Worm (Caenorhabditis elegans): ENCODE results near the gene srh-298.
A peak's percentile ranks its signal among the peaks of the same experiment; 100 is the strongest.

Gene srh-298

DNA sequence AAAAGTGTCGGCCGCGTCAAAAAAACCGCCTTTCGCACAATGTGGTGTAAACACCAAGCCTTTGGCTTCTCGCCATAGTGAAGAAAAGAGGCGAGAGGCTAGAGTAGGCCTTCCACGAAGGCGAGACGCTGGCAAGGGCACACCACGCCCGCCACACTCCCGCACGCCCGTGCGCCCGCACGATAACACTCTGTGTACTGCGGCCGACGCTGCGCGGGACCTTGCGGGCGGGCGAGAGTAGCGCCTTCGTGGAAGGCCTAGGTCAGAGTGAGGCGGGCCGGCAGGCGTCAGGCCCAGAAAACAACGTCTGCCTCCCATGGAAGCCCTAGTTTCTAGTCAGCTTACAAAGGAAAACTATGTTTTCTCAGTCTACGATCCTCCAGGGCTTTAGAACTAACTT, 6.5 kb upstream of the srh-298 start (continued):
- TF ChIP-seq madf-3 (GFP tag; IDR thresholded peaks at IDR 0.05) = 0 out of 2 replicates have a peak, but pooled peaks have one; percentile 43
- TF ChIP-seq F22D6.2 (tag; optimal IDR thresholded peaks at IDR 0.05) = no peak
- no peak for TF ChIP-seq ets-4 (GFP tag; optimal IDR thresholded peaks at IDR 0.05)
- no peak for TF ChIP-seq B0035.1 (tag; optimal IDR thresholded peaks at IDR 0.05)
- peak; percentile 94 for TF ChIP-seq zfh-2 (GFP tag; conservative IDR thresholded peaks at IDR 0.05)
- no peak for TF ChIP-seq ceh-40 (GFP tag; IDR thresholded peaks at IDR 0.05)

DNA sequence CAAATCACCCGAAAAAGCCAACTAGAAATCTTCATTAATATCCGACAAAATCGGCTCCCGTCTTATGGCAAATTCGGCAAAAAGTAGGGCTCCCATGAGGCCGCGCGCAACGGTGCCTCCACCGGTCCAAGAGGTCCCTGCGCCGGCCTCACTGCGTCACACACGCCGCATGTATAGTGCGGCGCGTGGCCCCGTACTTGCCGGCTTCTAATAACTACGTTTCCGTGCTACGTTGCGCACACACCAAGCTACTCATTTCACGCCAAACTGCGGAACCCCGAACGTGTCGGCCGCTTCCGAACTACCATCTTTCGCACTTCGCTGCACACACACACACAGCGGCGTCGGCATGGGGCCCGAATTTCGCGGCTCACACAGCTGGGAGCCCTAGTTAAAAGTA, 1.0 kb downstream of the srh-298 start:
- TF ChIP-seq akir-1 (GFP tag; optimal IDR thresholded peaks at IDR 0.05) (no peak), egrh-3 (GFP tag; IDR thresholded peaks at IDR 0.05) (peak; percentile 45; the same call in 1 of the 2 replicates), zfh-2 (GFP tag; conservative IDR thresholded peaks at IDR 0.05) (peak; percentile 80), pbrm-1 (GFP tag; IDR thresholded peaks at IDR 0.05) (0 out of 2 replicates have a peak, but pooled peaks have one; percentile 33)

DNA sequence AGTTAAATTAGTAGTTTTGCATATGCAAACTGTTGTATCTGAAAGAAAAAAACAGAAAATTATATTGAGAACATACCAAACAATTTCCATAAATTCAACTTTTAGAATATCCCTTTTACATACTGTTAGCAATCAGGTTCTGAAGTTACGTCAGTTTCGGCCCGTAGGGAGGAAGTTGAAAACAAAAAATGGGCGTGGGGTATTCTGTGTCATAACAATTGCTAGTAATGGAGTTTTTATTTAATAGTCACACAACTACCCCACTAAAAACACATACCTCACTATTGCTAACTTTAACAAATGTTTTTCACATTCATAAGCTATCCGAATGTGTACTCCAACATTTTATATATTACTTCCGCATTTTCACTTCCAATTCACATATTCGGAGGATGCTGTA, 3.1 kb downstream of the srh-298 start, which contains the start of gene srh-300:
Gene srh-300 (plus strand): TSS at position 301 of the 400 bp plus-strand sequence.
- no peak for TF ChIP-seq F10E7.11 (tag; optimal IDR thresholded peaks at IDR 0.05)

DNA sequence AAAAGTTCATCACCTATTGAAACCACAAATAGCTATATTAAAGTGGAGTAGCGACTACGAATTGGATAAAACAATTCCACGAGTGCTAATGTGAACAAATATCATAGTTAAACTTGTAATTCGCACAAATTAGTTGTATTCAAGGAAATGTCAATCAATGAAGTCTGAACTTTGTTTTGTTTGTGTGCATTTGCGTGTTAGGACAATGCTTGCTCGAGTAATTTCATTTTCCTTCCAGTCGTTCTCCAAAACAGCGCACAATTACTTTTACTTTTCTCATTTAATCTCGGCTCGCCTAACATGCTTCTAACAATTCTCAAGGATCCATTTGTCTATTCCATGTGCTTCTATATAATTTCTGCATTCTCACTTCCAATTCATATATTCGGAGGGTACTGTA, 5.9 kb downstream of the srh-298 start, which contains the start of gene srh-301:
Gene srh-301 (plus strand): TSS at position 301 of the 400 bp plus-strand sequence.
- TF ChIP-seq egl-18 (GFP tag; IDR thresholded peaks at IDR 0.05) = no peak
- TF ChIP-seq ztf-6 (GFP tag; IDR thresholded peaks at IDR 0.05) = no peak
- no peak for TF ChIP-seq attf-5 (GFP tag; optimal IDR thresholded peaks at IDR 0.05)
- no peak for TF ChIP-seq egl-44 (GFP tag; IDR thresholded peaks at IDR 0.05)
- TF ChIP-seq him-1 (tag; optimal IDR thresholded peaks at IDR 0.05) = no peak
- no peak for TF ChIP-seq madf-6 (GFP tag; IDR thresholded peaks at IDR 0.05)
- TF ChIP-seq T26A5.8 (tag; optimal IDR thresholded peaks at IDR 0.05) = no peak
- TF ChIP-seq lin-26 (GFP tag; IDR thresholded peaks at IDR 0.05) = no peak
- no peak for TF ChIP-seq B0035.1 (tag; optimal IDR thresholded peaks at IDR 0.05)
- no peak for TF ChIP-seq F49E8.2 (tag; optimal IDR thresholded peaks at IDR 0.05; ENCODE audit: insufficient read depth)
- no peak for TF ChIP-seq attf-3 (GFP tag; conservative IDR thresholded peaks at IDR 0.05)
- no peak for TF ChIP-seq xnd-1 (tag; optimal IDR thresholded peaks at IDR 0.05)
- TF ChIP-seq C17E4.6 (GFP tag; IDR thresholded peaks at IDR 0.05) = no peak

DNA sequence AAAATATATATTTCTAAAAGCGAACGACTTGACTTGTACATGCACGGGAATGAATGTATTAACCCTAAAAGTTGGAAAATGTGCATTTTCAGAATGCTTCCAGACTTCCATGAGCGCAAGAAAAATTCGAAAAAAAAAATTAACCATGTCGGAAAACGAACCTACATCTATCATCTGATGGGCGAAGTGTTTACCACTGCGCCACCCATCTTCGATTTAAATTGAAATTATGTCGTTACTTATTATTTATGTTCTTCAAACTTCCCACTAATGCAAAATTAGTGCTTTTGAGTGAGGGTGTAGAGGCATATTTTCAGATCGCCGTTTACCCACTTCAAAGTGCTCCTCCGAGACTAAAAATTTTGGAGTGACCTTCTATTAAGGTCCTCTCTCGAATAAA, 7.7 kb downstream of the srh-298 start:
- TF ChIP-seq lin-26 (GFP tag; IDR thresholded peaks at IDR 0.05) (peak; percentile 57; the same call in 1 of the 2 replicates), B0261.1 (tag; optimal IDR thresholded peaks at IDR 0.05) (peak; percentile 47), rpc-1 (optimal IDR thresholded peaks at IDR 0.05) (peak; percentile 39), rpc-1 (tag; optimal IDR thresholded peaks at IDR 0.05) (peak; percentile 68), tbp1 (GFP tag; optimal IDR thresholded peaks at IDR 0.05) (peak; percentile 83)

DNA sequence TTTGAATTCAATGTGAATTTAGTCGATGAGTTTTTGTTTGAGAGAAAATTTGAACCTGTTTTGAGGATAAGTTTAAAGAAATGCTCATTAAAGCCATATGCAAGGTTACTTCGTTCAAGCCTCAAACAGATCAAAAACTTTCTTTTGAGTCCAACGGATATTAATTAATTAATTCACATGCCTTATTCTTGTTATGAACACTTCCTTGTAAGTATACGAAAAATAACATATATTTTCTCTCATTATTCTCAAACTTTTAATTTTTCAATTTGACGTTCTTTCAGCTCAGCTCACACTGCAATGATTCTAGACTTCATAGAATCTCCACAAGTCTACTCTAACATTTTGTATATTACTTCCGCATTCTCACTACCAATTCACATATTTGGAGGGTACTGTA, 9.6 kb downstream of the srh-298 start, which contains the start of gene srh-304:
Gene srh-304 (plus strand): TSS at position 301 of the 400 bp plus-strand sequence.
- no peak for TF ChIP-seq dox-1 (GFP tag; IDR thresholded peaks at IDR 0.05)
- no peak for TF ChIP-seq ztf-26 (tag; optimal IDR thresholded peaks at IDR 0.05)
- TF ChIP-seq dpff-1 (tag; optimal IDR thresholded peaks at IDR 0.05) = no peak
- no peak for TF ChIP-seq atf-7 (tag; optimal IDR thresholded peaks at IDR 0.05)
- no peak for TF ChIP-seq F10E7.11 (tag; optimal IDR thresholded peaks at IDR 0.05)
- TF ChIP-seq mcd-1 (GFP tag; IDR thresholded peaks at IDR 0.05) = no peak
- no peak for TF ChIP-seq F52B5.7 (tag; optimal IDR thresholded peaks at IDR 0.05)
- TF ChIP-seq snpc-1.1 (tag; optimal IDR thresholded peaks at IDR 0.05; ENCODE audit: insufficient read depth) = no peak
- TF ChIP-seq let-526 (GFP tag; IDR thresholded peaks at IDR 0.05) = no peak
- TF ChIP-seq rpc-1 (optimal IDR thresholded peaks at IDR 0.05) = no peak
- TF ChIP-seq rpc-1 (tag; optimal IDR thresholded peaks at IDR 0.05) = no peak
- no peak for TF ChIP-seq tbx-9 (tag; optimal IDR thresholded peaks at IDR 0.05; ENCODE audit: borderline replicate concordance)
- TF ChIP-seq snpc-4 (GFP tag; optimal IDR thresholded peaks at IDR 0.05) = no peak
- no peak for TF ChIP-seq snpc-4 (tag; optimal IDR thresholded peaks at IDR 0.05)
- no peak for TF ChIP-seq fkh-3 (tag; optimal IDR thresholded peaks at IDR 0.05)
- TF ChIP-seq cebp-1 (GFP tag; IDR thresholded peaks at IDR 0.05) = no peak
- no peak for TF ChIP-seq cebp-1 (tag; optimal IDR thresholded peaks at IDR 0.05)
- TF ChIP-seq C06A6.2 (GFP tag; conservative IDR thresholded peaks at IDR 0.05) = no peak
- no peak for TF ChIP-seq tbp1 (GFP tag; optimal IDR thresholded peaks at IDR 0.05)
- no peak for TF ChIP-seq C17E4.6 (GFP tag; IDR thresholded peaks at IDR 0.05)
